Fruit fly (Drosophila melanogaster): ENCODE data around the gene CG14435.

CG14435 gene

DNA sequence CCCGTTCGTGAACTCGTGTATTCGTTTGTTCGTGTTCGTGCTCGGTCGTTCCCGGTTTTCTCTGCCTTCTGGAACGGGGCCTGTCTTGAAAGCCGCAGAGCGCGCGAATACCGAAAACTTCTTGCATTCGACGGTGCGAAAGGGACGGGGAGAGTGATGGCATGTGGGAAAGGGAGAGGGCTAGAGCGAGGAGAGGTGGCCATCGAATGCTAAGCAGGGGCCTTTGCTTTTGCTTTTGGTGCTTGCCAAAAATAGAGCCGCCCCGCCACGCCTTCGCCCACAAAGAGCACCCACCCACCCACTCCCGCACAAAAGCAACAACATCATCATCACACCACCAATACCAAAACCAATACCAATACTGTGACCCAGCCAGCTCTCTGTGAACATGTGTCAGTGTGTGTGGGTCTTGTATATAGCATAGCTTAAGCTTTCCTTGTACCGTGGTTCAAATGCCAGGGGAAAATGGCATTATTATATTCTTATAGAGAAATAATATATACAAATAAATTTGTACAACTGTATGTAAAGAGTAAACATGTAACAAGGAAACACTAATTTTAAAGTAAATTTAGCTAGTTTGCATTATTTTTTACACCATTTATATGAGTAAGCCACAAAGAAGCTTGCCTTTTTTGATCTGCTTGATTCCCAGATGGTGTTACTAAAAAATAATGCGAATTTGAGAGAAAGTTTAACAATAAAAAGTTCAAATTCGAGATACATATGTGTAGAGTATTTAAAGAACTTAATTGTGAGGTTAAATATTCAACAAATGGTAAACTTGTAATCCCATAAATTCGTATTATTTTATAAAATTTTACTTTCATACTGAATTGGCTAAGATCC lies 23.7 kb upstream of the CG14435 start, which contains the start of gene CG14434 (continued):
- TF ChIP-seq fd3F (GFP tag; optimal IDR thresholded peaks at IDR 0.05) (peak; percentile 65), CG14050 (GFP tag; IDR thresholded peaks at IDR 0.05) (peak; percentile 31; the same call in 2 of the 3 replicates), CG3838 (GFP tag; optimal IDR thresholded peaks at IDR 0.05) (peak; percentile 40), HmgZ (tag; optimal IDR thresholded peaks at IDR 0.05) (no peak), CG6854 (GFP tag; optimal IDR thresholded peaks at IDR 0.05) (peak; percentile 62), Ets97D (GFP tag; optimal IDR thresholded peaks at IDR 0.05) (no peak), CG18599 (GFP tag; optimal IDR thresholded peaks at IDR 0.05) (peak; percentile 78), Fer1 (GFP tag; optimal IDR thresholded peaks at IDR 0.05) (peak; percentile 60), sna (GFP tag; IDR thresholded peaks at IDR 0.05; ENCODE audit: partially characterized antibody) (no peak), Ptx1 (GFP tag; IDR thresholded peaks at IDR 0.05) (peak; percentile 64), sens-2 (GFP tag; IDR thresholded peaks at IDR 0.05) (no peak), ara (GFP tag; IDR thresholded peaks at IDR 0.05) (peak; percentile 24; the same call in 1 of the 2 replicates), HmgD (GFP tag; optimal IDR thresholded peaks at IDR 0.05) (no peak), usp (GFP tag; optimal IDR thresholded peaks at IDR 0.05) (no peak), CG7357 (GFP tag; IDR thresholded peaks at IDR 0.05) (peak; percentile 53; the same call in 2 of the 3 replicates), CG2120 (GFP tag; optimal IDR thresholded peaks at IDR 0.05) (peak; percentile 70), Taf1 (GFP tag; IDR thresholded peaks at IDR 0.05) (no peak), tgo (GFP tag; IDR thresholded peaks at IDR 0.05) (peak; percentile 26; the same call in 1 of the 3 replicates), CG10267 (tag; optimal IDR thresholded peaks at IDR 0.05) (peak; percentile 78), seq (GFP tag; IDR thresholded peaks at IDR 0.05) (no peak), CG10321 (GFP tag; IDR thresholded peaks at IDR 0.05) (peak; percentile 14; the same call in 1 of the 2 replicates), Doc3 (GFP tag; IDR thresholded peaks at IDR 0.05; ENCODE audit: partially characterized antibody) (no peak), cas (GFP tag; IDR thresholded peaks at IDR 0.05) (no peak), Dref (GFP tag; IDR thresholded peaks at IDR 0.05) (no peak), grau (tag; optimal IDR thresholded peaks at IDR 0.05) (peak; percentile 82), CG3995 (GFP tag; optimal IDR thresholded peaks at IDR 0.05) (peak; percentile 34), Nf-YC (tag; optimal IDR thresholded peaks at IDR 0.05) (peak; percentile 71), CG8944 (GFP tag; optimal IDR thresholded peaks at IDR 0.05) (no peak), dati (GFP tag; IDR thresholded peaks at IDR 0.05) (no peak), zen2 (GFP tag; IDR thresholded peaks at IDR 0.05; ENCODE audit: partially characterized antibody) (no peak), Dad (GFP tag; optimal IDR thresholded peaks at IDR 0.05) (peak; percentile 24), CG2712 (tag; optimal IDR thresholded peaks at IDR 0.05) (peak; percentile 81), CG17612 (GFP tag; IDR thresholded peaks at IDR 0.05) (no peak), Adf1 (GFP tag; IDR thresholded peaks at IDR 0.05) (peak; percentile 81), eve (GFP tag; optimal IDR thresholded peaks at IDR 0.05) (peak in 1 of 2 experiments; percentile 94), CG11085 (GFP tag; IDR thresholded peaks at IDR 0.05) (peak; percentile 37; the same call in 1 of the 2 replicates), CG2202 (tag; optimal IDR thresholded peaks at IDR 0.05) (peak; percentile 70), sima (GFP tag; optimal IDR thresholded peaks at IDR 0.05) (no peak), pita (GFP tag; optimal IDR thresholded peaks at IDR 0.05) (no peak), MESR4 (GFP tag; optimal IDR thresholded peaks at IDR 0.05) (no peak), tin (GFP tag; optimal IDR thresholded peaks at IDR 0.05) (peak; percentile 77), ftz-f1 (GFP tag; optimal IDR thresholded peaks at IDR 0.05) (no peak), CG7745 (tag; optimal IDR thresholded peaks at IDR 0.05) (no peak), kah (GFP tag; optimal IDR thresholded peaks at IDR 0.05) (peak; percentile 34), tap (tag; optimal IDR thresholded peaks at IDR 0.05) (peak; percentile 39), CG7556 (GFP tag; optimal IDR thresholded peaks at IDR 0.05) (peak; percentile 96), CG6254 (GFP tag; optimal IDR thresholded peaks at IDR 0.05) (peak; percentile 55), Mrtf (GFP tag; IDR thresholded peaks at IDR 0.05) (no peak), bcd (GFP tag; optimal IDR thresholded peaks at IDR 0.05) (peak; percentile 85), CG12391 (tag; optimal IDR thresholded peaks at IDR 0.05) (peak; percentile 84)

Measured in whole organism, embryonic.